Worm (Caenorhabditis elegans) whole organism, late embryonic: ENCODE measurements around the gene tyr-1.

Source experiments
- Y22D7AL.16 ChIP-seq: sonication (generic microtip); optimal IDR thresholded peaks from 2 replicates; lab custom pipeline; 2016; ENCODE audit warnings: missing genetic modification characterization, missing compliant biosample characterization
- ahr-1 ChIP-seq: sonication (generic microtip); optimal IDR thresholded peaks from 2 replicates; lab custom pipeline; 2016; ENCODE audit warnings: missing genetic modification characterization, missing compliant biosample characterization
- ama-1 ChIP-seq: fragments of 150-350 bp; optimal IDR thresholded peaks from 2 replicates; lab custom pipeline; 2014
- ceh-30 ChIP-seq: fragments of 150-350 bp; optimal IDR thresholded peaks from 2 replicates; lab custom pipeline; 2014; ENCODE audit warnings: missing biosample characterization, missing genetic modification characterization
- ceh-31 ChIP-seq: sonication (generic microtip); optimal IDR thresholded peaks from 2 replicates; lab custom pipeline; 2016; ENCODE audit warnings: missing genetic modification characterization, missing compliant biosample characterization
- elt-2 ChIP-seq: sonication (generic microtip); optimal IDR thresholded peaks from 2 replicates; lab custom pipeline; 2016; ENCODE audit warnings: missing genetic modification reagents, missing genetic modification characterization, missing compliant biosample characterization
- elt-4 ChIP-seq: sonication (generic microtip); optimal IDR thresholded peaks from 2 replicates; lab custom pipeline; 2016; ENCODE audit warnings: missing genetic modification characterization, missing compliant biosample characterization
- nfya-1 ChIP-seq: sonication (generic microtip); optimal IDR thresholded peaks from 2 replicates; lab custom pipeline; 2017; ENCODE audit warnings: missing genetic modification characterization, mild to moderate bottlenecking, missing compliant biosample characterization, antibody characterized with exemption, moderate library complexity
- nhr-11 ChIP-seq: fragments of 150-350 bp; optimal IDR thresholded peaks from 2 replicates; lab custom pipeline; 2014; ENCODE audit warnings: missing biosample characterization, missing genetic modification characterization
- pag-3 ChIP-seq: sonication (generic microtip); optimal IDR thresholded peaks from 2 replicates; lab custom pipeline; 2016; ENCODE audit warnings: missing compliant biosample characterization, missing genetic modification characterization, borderline replicate concordance
- pha-4 ChIP-seq: fragments of 150-350 bp; optimal IDR thresholded peaks from 2 replicates; lab custom pipeline; 2018; ENCODE audit warnings: missing biosample characterization, missing genetic modification reagents, missing genetic modification characterization
- ttx-3 ChIP-seq: sonication (generic microtip); optimal IDR thresholded peaks from 2 replicates; lab custom pipeline; 2016; ENCODE audit warnings: missing genetic modification reagents, missing genetic modification characterization, missing compliant biosample characterization
- unc-42 ChIP-seq: sonication (generic microtip); optimal IDR thresholded peaks from 2 replicates; lab custom pipeline; 2016; ENCODE audit warnings: missing genotype, missing genetic modification characterization, missing compliant biosample characterization
- unc-86 ChIP-seq: sonication (generic microtip); optimal IDR thresholded peaks from 2 replicates; lab custom pipeline; 2016; ENCODE audit warnings: missing genetic modification characterization, missing compliant biosample characterization

ce11 chrIII:7897733-7898132, 24.2 kb downstream of the tyr-1 start:
- TF ChIP-seq ahr-1 (tag; lab: Kevin White, UChicago) (no peak), Y22D7AL.16 (tag; lab: Kevin White, UChicago) (no peak), unc-86 (tag; lab: Kevin White, UChicago) (no peak), ceh-30 (tag; lab: Kevin White, UChicago) (no peak), elt-4 (tag; lab: Kevin White, UChicago) (no peak), ama-1 (lab: Kevin White, UChicago) (no peak), elt-2 (tag; lab: Kevin White, UChicago) (no peak), unc-42 (tag; lab: Kevin White, UChicago) (no peak), ttx-3 (no peak), pha-4 (tag; lab: Kevin White, UChicago) (no peak), nhr-11 (no peak), ceh-31 (tag; lab: Kevin White, UChicago) (no peak), nfya-1 (tag; lab: Kevin White, UChicago) (no peak), pag-3 (tag; lab: Kevin White, UChicago) (no peak)
